Fruit fly (Drosophila melanogaster) whole organism, embryonic: ENCODE data around the gene CG6574.
A peak's percentile ranks its signal among the peaks of the same experiment; 100 is the strongest.

Experiments used
- CG10209 ChIP-seq: fragments of 200-800 bp; sonication (Bioruptor generic); optimal IDR thresholded peaks from 3 replicates; lab custom pipeline; 2017; ENCODE audit warnings: missing biosample characterization, mild to moderate bottlenecking, missing genetic modification characterization, missing genetic modification reagents
- CG10366 ChIP-seq: fragments of 200-800 bp; sonication (Bioruptor generic); IDR thresholded peaks from 2 replicates; pipeline ENCODE4 v1.3.6; 2022; ENCODE audit warnings: missing biosample characterization, missing genetic modification characterization
- CG10654 ChIP-seq: fragments of 200-800 bp; sonication (Bioruptor generic); optimal IDR thresholded peaks from 2 replicates; lab custom pipeline; 2016; ENCODE audit warnings: missing biosample characterization, missing genetic modification characterization
- CG12071 ChIP-seq: fragments of 200-800 bp; sonication (Bioruptor generic); optimal IDR thresholded peaks from 3 replicates; lab custom pipeline; 2018; ENCODE audit warnings: missing biosample characterization, mild to moderate bottlenecking, missing genetic modification characterization
- CG13894 ChIP-seq: fragments of 200-800 bp; sonication (Bioruptor generic); optimal IDR thresholded peaks from 3 replicates; lab custom pipeline; 2018; ENCODE audit warnings: missing biosample characterization, mild to moderate bottlenecking, missing genetic modification characterization, moderate library complexity
- CG15073 ChIP-seq: fragments of 200-800 bp; sonication (Bioruptor generic); optimal IDR thresholded peaks from 2 replicates; lab custom pipeline; 2016; ENCODE audit warnings: missing biosample characterization, missing genetic modification characterization
- CG17328 ChIP-seq: fragments of 200-800 bp; sonication (Bioruptor generic); IDR thresholded peaks from 2 replicates; pipeline ENCODE4 v1.3.6; 2022; ENCODE audit warnings: missing biosample characterization, missing genetic modification characterization
- CG2116 ChIP-seq: fragments of 200-800 bp; sonication (Bioruptor generic); optimal IDR thresholded peaks from 3 replicates; lab custom pipeline; 2018; ENCODE audit warnings: missing biosample characterization, mild to moderate bottlenecking, missing genetic modification characterization
- CG5245 ChIP-seq: fragments of 200-800 bp; sonication (Bioruptor generic); optimal IDR thresholded peaks from 3 replicates; lab custom pipeline; 2016; ENCODE audit warnings: missing biosample characterization, missing genetic modification characterization
- Camta ChIP-seq: fragments of 200-800 bp; sonication (Bioruptor generic); optimal IDR thresholded peaks from 2 replicates; lab custom pipeline; 2016; ENCODE audit warnings: missing biosample characterization, missing genetic modification characterization
- Chrac-16 ChIP-seq: fragments of 200-800 bp; sonication (Bioruptor generic); optimal IDR thresholded peaks from 3 replicates; lab custom pipeline; 2016; ENCODE audit warnings: missing biosample characterization, missing genetic modification characterization
- Doc2 ChIP-seq: fragments of 200-800 bp; sonication (Bioruptor generic); IDR thresholded peaks from 2 replicates; pipeline ENCODE4 v1.3.6; 2022; ENCODE audit warnings: missing biosample characterization, missing genetic modification characterization
- Doc3 ChIP-seq: fragments of 200-800 bp; sonication (Bioruptor generic); IDR thresholded peaks from 3 replicates; pipeline ENCODE4 v1.3.6; 2022; ENCODE audit warnings: missing biosample characterization, missing genetic modification characterization; ENCODE audit not compliant: partially characterized antibody
- Dp ChIP-seq: fragments of 200-800 bp; sonication (Bioruptor generic); optimal IDR thresholded peaks from 2 replicates; lab custom pipeline; 2018; ENCODE audit warnings: missing biosample characterization, mild to moderate bottlenecking, missing genetic modification characterization, moderate library complexity
- Eip74EF ChIP-seq, 2 experiments: fragments of 200-800 bp in 1 of 2; fragments of >200 bp in 1 of 2; sonication (Bioruptor generic) in 1 of 2; optimal IDR thresholded peaks; 2 replicates each; lab custom pipeline; 2017 to 2019; ENCODE audit warnings: missing biosample characterization in 2 of 2, missing genetic modification characterization in 2 of 2, mild to moderate bottlenecking in 1 of 2, moderate library complexity in 1 of 2
- Hsf ChIP-seq: fragments of 200-800 bp; sonication (Bioruptor generic); optimal IDR thresholded peaks from 3 replicates; lab custom pipeline; 2016; ENCODE audit warnings: missing biosample characterization, missing genetic modification characterization
- MESR4 ChIP-seq: fragments of 200-800 bp; sonication (Bioruptor generic); optimal IDR thresholded peaks from 2 replicates; lab custom pipeline; 2018; ENCODE audit warnings: missing biosample characterization, mild to moderate bottlenecking, missing genetic modification characterization, moderate library complexity
- Nf-YA ChIP-seq: fragments of 200-800 bp; sonication (Bioruptor generic); IDR thresholded peaks from 2 replicates; pipeline ENCODE4 v1.3.6; 2022; ENCODE audit warnings: missing biosample characterization, missing genetic modification characterization
- Nf-YB ChIP-seq: fragments of 200-800 bp; sonication (Bioruptor generic); optimal IDR thresholded peaks from 3 replicates; lab custom pipeline; 2019; ENCODE audit warnings: missing biosample characterization, mild to moderate bottlenecking, missing genetic modification characterization, moderate library complexity
- Oaz ChIP-seq: fragments of 200-800 bp; sonication (Bioruptor generic); IDR thresholded peaks from 2 replicates; pipeline ENCODE4 v1.3.6; 2022; ENCODE audit warnings: missing biosample characterization, missing genetic modification characterization
- Oli ChIP-seq: fragments of 200-800 bp; sonication (Bioruptor generic); optimal IDR thresholded peaks from 2 replicates; lab custom pipeline; 2018; ENCODE audit warnings: missing biosample characterization, mild to moderate bottlenecking, missing genetic modification characterization, moderate library complexity
- Ptx1 ChIP-seq: fragments of 200-800 bp; sonication (Bioruptor generic); IDR thresholded peaks from 2 replicates; pipeline ENCODE4 v1.3.6; 2022; ENCODE audit warnings: missing biosample characterization, missing genetic modification characterization
- Scr ChIP-seq: fragments of 200-800 bp; sonication (Bioruptor generic); IDR thresholded peaks from 2 replicates; pipeline ENCODE4 v1.3.6; 2022; ENCODE audit warnings: missing biosample characterization, missing genetic modification characterization; ENCODE audit not compliant: partially characterized antibody
- Spps ChIP-seq: fragments of 200-800 bp; sonication (Bioruptor generic); optimal IDR thresholded peaks from 2 replicates; lab custom pipeline; 2018; ENCODE audit warnings: missing biosample characterization, mild to moderate bottlenecking, missing genetic modification characterization
- Trl ChIP-seq, 3 experiments: fragments of >200 bp in 2 of 3; fragments of 200-800 bp in 1 of 3; sonication (Bioruptor generic) in 1 of 3; optimal IDR thresholded peaks; 2 replicates in 1 of 3; 3 replicates in 2 of 3; lab custom pipeline; 2016 to 2017; ENCODE audit warnings: missing biosample characterization in 1 of 3, missing genetic modification characterization in 1 of 3
- abd-A ChIP-seq: fragments of 200-800 bp; sonication (Bioruptor generic); optimal IDR thresholded peaks from 3 replicates; lab custom pipeline; 2019; ENCODE audit warnings: missing biosample characterization, mild to moderate bottlenecking, missing genetic modification characterization, moderate library complexity
- amos ChIP-seq: fragments of 200-800 bp; sonication (Bioruptor generic); IDR thresholded peaks from 2 replicates; pipeline ENCODE4 v1.3.6; 2022; ENCODE audit warnings: missing biosample characterization, missing genetic modification characterization; ENCODE audit not compliant: partially characterized antibody
- ara ChIP-seq: fragments of 200-800 bp; sonication (Bioruptor generic); IDR thresholded peaks from 2 replicates; pipeline ENCODE4 v1.3.6; 2022; ENCODE audit warnings: missing biosample characterization, missing genetic modification characterization
- caup ChIP-seq: fragments of 200-800 bp; sonication (Bioruptor generic); optimal IDR thresholded peaks from 3 replicates; lab custom pipeline; 2017; ENCODE audit warnings: missing biosample characterization, mild to moderate bottlenecking, missing genetic modification characterization, moderate library complexity; ENCODE audit not compliant: severe bottlenecking
- cg ChIP-seq: fragments of 200-800 bp; sonication (Bioruptor generic); optimal IDR thresholded peaks from 3 replicates; lab custom pipeline; 2019; ENCODE audit warnings: missing biosample characterization, mild to moderate bottlenecking, missing genetic modification characterization, moderate library complexity
- chinmo ChIP-seq: fragments of 200-800 bp; sonication (Bioruptor generic); IDR thresholded peaks from 4 replicates; pipeline ENCODE4 v1.3.6; 2022; ENCODE audit warnings: missing biosample characterization, missing genetic modification characterization; ENCODE audit not compliant: partially characterized antibody
- da ChIP-seq: fragments of 200-800 bp; sonication (Bioruptor generic); optimal IDR thresholded peaks from 2 replicates; lab custom pipeline; 2016; ENCODE audit warnings: missing biosample characterization, missing genetic modification characterization
- gfzf ChIP-seq: fragments of 200-800 bp; sonication (Bioruptor generic); optimal IDR thresholded peaks from 2 replicates; lab custom pipeline; 2016; ENCODE audit warnings: missing biosample characterization, mild to moderate bottlenecking, missing genetic modification characterization, moderate library complexity
- grn ChIP-seq: fragments of 200-800 bp; sonication (Bioruptor generic); optimal IDR thresholded peaks from 3 replicates; lab custom pipeline; 2017; ENCODE audit warnings: missing biosample characterization, missing genetic modification characterization
- gro ChIP-seq: fragments of 200-800 bp; sonication (Bioruptor generic); optimal IDR thresholded peaks from 2 replicates; lab custom pipeline; 2016; ENCODE audit warnings: missing biosample characterization, missing genetic modification characterization
- gsb-n ChIP-seq: fragments of 200-800 bp; sonication (Bioruptor generic); optimal IDR thresholded peaks from 3 replicates; lab custom pipeline; 2018; ENCODE audit warnings: missing biosample characterization, mild to moderate bottlenecking, missing genetic modification characterization
- hbn ChIP-seq: fragments of 200-800 bp; sonication (Bioruptor generic); IDR thresholded peaks from 2 replicates; pipeline ENCODE4 v1.3.6; 2022; ENCODE audit warnings: missing biosample characterization, missing genetic modification characterization; ENCODE audit not compliant: partially characterized antibody
- oc ChIP-seq: fragments of 200-800 bp; sonication (Bioruptor generic); optimal IDR thresholded peaks from 2 replicates; lab custom pipeline; 2018; ENCODE audit warnings: missing biosample characterization, mild to moderate bottlenecking, missing genetic modification characterization, moderate library complexity
- pzg ChIP-seq: fragments of 200-800 bp; sonication (Bioruptor generic); optimal IDR thresholded peaks from 3 replicates; lab custom pipeline; 2018; ENCODE audit warnings: missing biosample characterization, mild to moderate bottlenecking, missing genetic modification characterization, moderate library complexity
- sc ChIP-seq, 3 experiments: fragments of >200 bp in 2 of 3; fragments of 200-800 bp in 1 of 3; sonication (Bioruptor generic) in 1 of 3; optimal IDR thresholded peaks; 2 replicates in 2 of 3; 3 replicates in 1 of 3; lab custom pipeline; 2017; ENCODE audit warnings: mild to moderate bottlenecking in 1 of 3, missing biosample characterization in 1 of 3, missing genetic modification characterization in 1 of 3, missing genetic modification reagents in 1 of 3
- schlank ChIP-seq: fragments of 200-800 bp; sonication (Bioruptor generic); optimal IDR thresholded peaks from 2 replicates; lab custom pipeline; 2018; ENCODE audit warnings: missing biosample characterization, mild to moderate bottlenecking, missing genetic modification characterization
- sd ChIP-seq: fragments of 200-800 bp; sonication (Bioruptor generic); optimal IDR thresholded peaks from 3 replicates; lab custom pipeline; 2018; ENCODE audit warnings: missing biosample characterization, mild to moderate bottlenecking, missing genetic modification characterization, moderate library complexity
- shn ChIP-seq: fragments of 200-800 bp; sonication (Bioruptor generic); optimal IDR thresholded peaks from 3 replicates; lab custom pipeline; 2016; ENCODE audit warnings: missing biosample characterization, missing genetic modification characterization
- trem ChIP-seq: fragments of 200-800 bp; optimal IDR thresholded peaks from 3 replicates; lab custom pipeline; 2019; ENCODE audit warnings: missing biosample characterization, mild to moderate bottlenecking, missing genetic modification characterization, moderate library complexity
- ttk ChIP-seq: fragments of 200-800 bp; sonication (Bioruptor generic); IDR thresholded peaks from 2 replicates; pipeline ENCODE4 v2.1.2; 2022; ENCODE audit warnings: missing biosample characterization, missing genetic modification characterization
- vvl ChIP-seq: fragments of 200-800 bp; sonication (Bioruptor generic); IDR thresholded peaks from 2 replicates; pipeline ENCODE4 v1.3.6; 2022; ENCODE audit warnings: missing biosample characterization, missing genetic modification characterization
- wek ChIP-seq: fragments of 200-800 bp; sonication (Bioruptor generic); optimal IDR thresholded peaks from 3 replicates; lab custom pipeline; 2018; ENCODE audit warnings: missing biosample characterization, mild to moderate bottlenecking, missing genetic modification characterization, moderate library complexity
- wor ChIP-seq: fragments of 200-800 bp; sonication (Bioruptor generic); IDR thresholded peaks from 2 replicates; pipeline ENCODE4 v1.3.6; 2022; ENCODE audit warnings: missing biosample characterization, missing genetic modification characterization

The CG6574 gene

DNA sequence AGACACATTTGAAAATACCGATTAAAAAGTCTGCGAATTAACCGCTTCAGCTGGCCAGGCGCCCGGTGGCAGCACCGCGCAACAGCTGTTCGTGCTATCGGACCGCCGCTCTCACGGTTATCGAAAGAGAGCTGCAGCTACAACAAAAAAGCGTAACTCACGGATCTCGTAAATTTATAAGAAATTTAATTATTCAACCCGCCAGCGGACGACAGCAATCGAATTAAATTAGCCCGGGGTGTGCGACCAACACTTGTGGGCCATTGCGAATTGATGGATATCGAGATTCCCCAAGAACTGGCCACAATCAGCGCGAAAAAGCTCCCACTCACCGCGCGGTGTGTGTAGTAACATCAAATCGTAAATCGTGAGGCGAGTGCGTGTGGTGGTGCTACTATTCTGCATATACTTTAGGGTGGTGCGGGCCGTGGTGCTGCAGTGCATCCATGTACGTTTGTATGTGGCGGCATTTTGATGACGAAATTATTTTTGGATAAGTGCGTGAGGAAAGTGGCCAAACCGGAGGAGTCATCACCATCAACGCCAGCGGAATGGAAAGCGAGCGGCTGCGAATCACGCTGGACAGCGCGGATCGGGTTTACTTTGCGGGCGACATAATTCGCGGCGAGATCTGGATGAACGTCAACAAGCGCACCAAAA, 22.8 kb upstream of the CG6574 start, which contains the start of gene Leash (continued):
- TF ChIP-seq CG17328 (GFP tag; lab: Robert Waterston, UW) (no peak), sc (optimal IDR thresholded peaks at IDR 0.05; lab: Kevin White, UChicago) (no peak), sc (GFP tag; optimal IDR thresholded peaks at IDR 0.05; lab: Kevin White, UChicago) (no peak), CG10654 (GFP tag; lab: Kevin White, UChicago) (no peak), Hsf (GFP tag; lab: Kevin White, UChicago) (no peak), Eip74EF (GFP tag; optimal IDR thresholded peaks at IDR 0.05; lab: Kevin White, UChicago) (no peak), CG15073 (GFP tag; lab: Kevin White, UChicago) (no peak), Spps (tag; lab: Kevin White, UChicago) (no peak), Oaz (no peak), amos (GFP tag; lab: Robert Waterston, UW) (peak; percentile 42; the same call in 1 of the 2 replicates), ttk (no peak), hbn (GFP tag; lab: Robert Waterston, UW) (peak; percentile 60; the same call in 1 of the 2 replicates), gsb-n (tag; lab: Kevin White, UChicago) (no peak), Doc2 (GFP tag; lab: Robert Waterston, UW) (no peak), Oli (tag; lab: Kevin White, UChicago) (no peak), abd-A (tag; lab: Kevin White, UChicago) (peak; percentile 46), Chrac-16 (GFP tag; lab: Kevin White, UChicago) (no peak), Dp (GFP tag; lab: Kevin White, UChicago) (peak; percentile 73), Ptx1 (no peak), oc (tag; lab: Kevin White, UChicago) (no peak), pzg (GFP tag; lab: Kevin White, UChicago) (peak; percentile 46), Nf-YB (GFP tag; lab: Kevin White, UChicago) (no peak), CG10366 (no peak), gro (GFP tag; lab: Kevin White, UChicago) (no peak), da (GFP tag; lab: Kevin White, UChicago) (no peak), Camta (no peak), CG5245 (GFP tag; lab: Kevin White, UChicago) (no peak), schlank (tag; lab: Kevin White, UChicago) (no peak), wek (GFP tag; lab: Kevin White, UChicago) (no peak), ara (GFP tag; lab: Robert Waterston, UW) (no peak), vvl (GFP tag; lab: Robert Waterston, UW) (peak; percentile 12; the same call in 1 of the 2 replicates), Doc3 (GFP tag; lab: Robert Waterston, UW) (no peak; the same call in 2 of the 3 replicates), CG10209 (no peak), shn (no peak), Trl (optimal IDR thresholded peaks at IDR 0.05; lab: Kevin White, UChicago) (peak; percentile 53 to 61), Trl (GFP tag; optimal IDR thresholded peaks at IDR 0.05; lab: Kevin White, UChicago) (peak; percentile 19), CG12071 (GFP tag; lab: Kevin White, UChicago) (no peak), sd (no peak), cg (GFP tag; lab: Kevin White, UChicago) (peak; percentile 23), gfzf (GFP tag; lab: Kevin White, UChicago) (peak; percentile 36), trem (tag; lab: Kevin White, UChicago) (peak; percentile 64), caup (no peak), Nf-YA (GFP tag; lab: Robert Waterston, UW) (no peak), wor (GFP tag; lab: Robert Waterston, UW) (no peak), grn (no peak), MESR4 (GFP tag; lab: Kevin White, UChicago) (peak; percentile 28), Scr (GFP tag; lab: Robert Waterston, UW) (peak; percentile 49), CG2116 (peak; percentile 35), CG13894 (no peak), chinmo (GFP tag; lab: Robert Waterston, UW) (peak; percentile 69; the same call in 2 of the 4 replicates)
